Fruit fly (Drosophila melanogaster) whole organism, embryonic: ENCODE data around the gene bor.

Experiments used
- Atf-2 ChIP-seq: fragments of 200-800 bp; sonication (Bioruptor generic); optimal IDR thresholded peaks from 2 replicates; lab custom pipeline; 2016; ENCODE audit warnings: missing biosample characterization, missing genetic modification characterization
- Bdp1 ChIP-seq: fragments of 200-800 bp; sonication (Bioruptor generic); optimal IDR thresholded peaks from 3 replicates; lab custom pipeline; 2016; ENCODE audit warnings: missing biosample characterization, missing genetic modification characterization
- CG10209 ChIP-seq: fragments of 200-800 bp; sonication (Bioruptor generic); optimal IDR thresholded peaks from 3 replicates; lab custom pipeline; 2017; ENCODE audit warnings: missing biosample characterization, mild to moderate bottlenecking, missing genetic modification characterization, missing genetic modification reagents
- CG13424 ChIP-seq: fragments of 200-800 bp; sonication (Bioruptor generic); optimal IDR thresholded peaks from 2 replicates; lab custom pipeline; 2019; ENCODE audit warnings: missing biosample characterization, mild to moderate bottlenecking, missing genetic modification characterization, moderate library complexity
- CG15479 ChIP-seq: fragments of 200-800 bp; sonication (Bioruptor generic); optimal IDR thresholded peaks from 3 replicates; lab custom pipeline; 2019; ENCODE audit warnings: missing biosample characterization, mild to moderate bottlenecking, missing genetic modification characterization, moderate library complexity
- CG1603 ChIP-seq: fragments of 200-800 bp; sonication (Bioruptor generic); optimal IDR thresholded peaks from 2 replicates; lab custom pipeline; 2019; ENCODE audit warnings: missing biosample characterization, mild to moderate bottlenecking, missing genetic modification characterization, moderate library complexity
- CG16815 ChIP-seq: fragments of 200-800 bp; sonication (Bioruptor generic); optimal IDR thresholded peaks from 3 replicates; lab custom pipeline; 2017; ENCODE audit warnings: missing biosample characterization, mild to moderate bottlenecking, missing genetic modification characterization
- CG17328 ChIP-seq: fragments of 200-800 bp; sonication (Bioruptor generic); IDR thresholded peaks from 2 replicates; pipeline ENCODE4 v1.3.6; 2022; ENCODE audit warnings: missing biosample characterization, missing genetic modification characterization
- CG17568 ChIP-seq: fragments of 200-800 bp; sonication (Bioruptor generic); optimal IDR thresholded peaks from 2 replicates; lab custom pipeline; 2018; ENCODE audit warnings: missing biosample characterization, mild to moderate bottlenecking, missing genetic modification characterization, moderate library complexity
- CG3838 ChIP-seq: fragments of 200-800 bp; sonication (Bioruptor generic); optimal IDR thresholded peaks from 3 replicates; lab custom pipeline; 2016; ENCODE audit warnings: missing biosample characterization, missing genetic modification characterization
- CG3847 ChIP-seq: fragments of 200-800 bp; sonication (Bioruptor generic); IDR thresholded peaks from 2 replicates; pipeline ENCODE4 v1.3.6; 2022; ENCODE audit warnings: missing biosample characterization, missing genetic modification characterization
- CG6175 ChIP-seq: fragments of 200-800 bp; sonication (Bioruptor generic); IDR thresholded peaks from 3 replicates; pipeline ENCODE4 v1.3.6; 2022; ENCODE audit warnings: missing biosample characterization, missing genetic modification characterization
- CG6689 ChIP-seq: fragments of 200-800 bp; sonication (Bioruptor generic); IDR thresholded peaks from 2 replicates; pipeline ENCODE4 v1.3.6; 2022; ENCODE audit warnings: missing biosample characterization, missing genetic modification characterization
- CG7271 ChIP-seq: fragments of 200-800 bp; sonication (Bioruptor generic); optimal IDR thresholded peaks from 2 replicates; lab custom pipeline; 2018; ENCODE audit warnings: missing biosample characterization, mild to moderate bottlenecking, missing genetic modification characterization, moderate library complexity
- CG7372 ChIP-seq: fragments of 200-800 bp; sonication (Bioruptor generic); IDR thresholded peaks from 2 replicates; pipeline ENCODE4 v1.3.6; 2022; ENCODE audit warnings: missing biosample characterization, missing genetic modification characterization
- CG7928 ChIP-seq: fragments of 200-800 bp; sonication (Bioruptor generic); optimal IDR thresholded peaks from 2 replicates; lab custom pipeline; 2017; ENCODE audit warnings: missing biosample characterization, mild to moderate bottlenecking, missing genetic modification characterization
- CG8290 ChIP-seq, 3 experiments: fragments of 200-800 bp; sonication (Bioruptor generic); optimal IDR thresholded peaks; 2 replicates each; lab custom pipeline; 2016 to 2019; ENCODE audit warnings: missing biosample characterization in 3 of 3, missing genetic modification characterization in 3 of 3, mild to moderate bottlenecking in 2 of 3, moderate library complexity in 1 of 3
- CG9727 ChIP-seq: fragments of 200-800 bp; sonication (Bioruptor generic); optimal IDR thresholded peaks from 3 replicates; lab custom pipeline; 2017; ENCODE audit warnings: missing biosample characterization, mild to moderate bottlenecking, missing genetic modification characterization
- CG9876 ChIP-seq: fragments of 200-800 bp; sonication (Bioruptor generic); optimal IDR thresholded peaks from 2 replicates; lab custom pipeline; 2016; ENCODE audit warnings: missing biosample characterization, missing genetic modification characterization
- Dbx ChIP-seq: fragments of 200-800 bp; sonication (Bioruptor generic); IDR thresholded peaks from 3 replicates; pipeline ENCODE4 v1.3.6; 2022; ENCODE audit warnings: missing biosample characterization, missing genetic modification characterization
- Deaf1 ChIP-seq: fragments of 200-800 bp; optimal IDR thresholded peaks from 3 replicates; lab custom pipeline; 2019; ENCODE audit warnings: missing biosample characterization, mild to moderate bottlenecking, missing genetic modification characterization, moderate library complexity
- Dp ChIP-seq: fragments of 200-800 bp; sonication (Bioruptor generic); optimal IDR thresholded peaks from 2 replicates; lab custom pipeline; 2018; ENCODE audit warnings: missing biosample characterization, mild to moderate bottlenecking, missing genetic modification characterization, moderate library complexity
- Dref ChIP-seq: fragments of 200-800 bp; sonication (Bioruptor generic); IDR thresholded peaks from 2 replicates; pipeline ENCODE4 v1.3.6; 2022; ENCODE audit warnings: missing biosample characterization, missing genetic modification characterization
- Fer2 ChIP-seq: fragments of 200-800 bp; sonication (Bioruptor generic); optimal IDR thresholded peaks from 2 replicates; lab custom pipeline; 2018; ENCODE audit warnings: missing biosample characterization, mild to moderate bottlenecking, missing genetic modification characterization, moderate library complexity
- MTF-1 ChIP-seq: fragments of 200-800 bp; sonication (Bioruptor generic); optimal IDR thresholded peaks from 2 replicates; lab custom pipeline; 2018; ENCODE audit warnings: missing biosample characterization, mild to moderate bottlenecking, missing genetic modification characterization, borderline replicate concordance
- Med ChIP-seq: fragments of 200-800 bp; sonication (Bioruptor generic); peaks from one replicate; lab custom pipeline; 2016; ENCODE audit warnings: missing biosample characterization, missing genetic modification characterization, mild to moderate bottlenecking, inconsistent platforms, moderate library complexity
- Pdp1 ChIP-seq, 2 experiments: fragments of 200-800 bp; sonication (Bioruptor generic); optimal IDR thresholded peaks; 3 replicates each; lab custom pipeline; 2016; ENCODE audit warnings: missing biosample characterization in 2 of 2, missing genetic modification characterization in 2 of 2, mild to moderate bottlenecking in 1 of 2, moderate library complexity in 1 of 2
- Tbp ChIP-seq: fragments of >200 bp; optimal IDR thresholded peaks from 2 replicates; lab custom pipeline; 2018; ENCODE audit warnings: missing biosample characterization, missing genetic modification characterization
- Trl ChIP-seq, 3 experiments: fragments of >200 bp in 2 of 3; fragments of 200-800 bp in 1 of 3; sonication (Bioruptor generic) in 1 of 3; optimal IDR thresholded peaks; 2 replicates in 1 of 3; 3 replicates in 2 of 3; lab custom pipeline; 2016 to 2017; ENCODE audit warnings: missing biosample characterization in 1 of 3, missing genetic modification characterization in 1 of 3
- aop ChIP-seq: fragments of 200-800 bp; sonication (Bioruptor generic); IDR thresholded peaks from 2 replicates; pipeline ENCODE4 v1.3.6; 2022; ENCODE audit warnings: missing biosample characterization, missing genetic modification characterization
- ara ChIP-seq: fragments of 200-800 bp; sonication (Bioruptor generic); IDR thresholded peaks from 2 replicates; pipeline ENCODE4 v1.3.6; 2022; ENCODE audit warnings: missing biosample characterization, missing genetic modification characterization
- az2 ChIP-seq: fragments of 200-800 bp; sonication (Bioruptor generic); optimal IDR thresholded peaks from 3 replicates; lab custom pipeline; 2016; ENCODE audit warnings: missing biosample characterization, missing genetic modification characterization
- dimm ChIP-seq: fragments of 200-800 bp; sonication (Bioruptor generic); IDR thresholded peaks from 2 replicates; pipeline ENCODE4 v1.3.6; 2022; ENCODE audit warnings: missing biosample characterization, missing genetic modification characterization
- dmrt99B ChIP-seq: fragments of 200-800 bp; sonication (Bioruptor generic); optimal IDR thresholded peaks from 2 replicates; lab custom pipeline; 2018; ENCODE audit warnings: missing biosample characterization, mild to moderate bottlenecking, missing genetic modification characterization, moderate library complexity
- fd3F ChIP-seq: fragments of 200-800 bp; sonication (Bioruptor generic); optimal IDR thresholded peaks from 2 replicates; lab custom pipeline; 2018; ENCODE audit warnings: missing biosample characterization, mild to moderate bottlenecking, missing genetic modification characterization, moderate library complexity
- maf-S ChIP-seq: fragments of 200-800 bp; sonication (Bioruptor generic); optimal IDR thresholded peaks from 2 replicates; lab custom pipeline; 2016; ENCODE audit warnings: missing biosample characterization, missing genetic modification characterization
- pan ChIP-seq, 4 experiments: fragments of >200 bp in 3 of 4; fragments of 200-800 bp in 1 of 4; sonication (Bioruptor generic) in 1 of 4; optimal IDR thresholded peaks in 3 of 4; IDR thresholded peaks in 1 of 4; 2 replicates each; pipeline versions ENCODE4 v1.3.6 to Lab custom; 2017 to 2022; ENCODE audit warnings: missing biosample characterization in 2 of 4, missing genetic modification characterization in 2 of 4, mixed read lengths in 1 of 4
- pho ChIP-seq: fragments of 200-800 bp; sonication (Bioruptor generic); optimal IDR thresholded peaks from 2 replicates; lab custom pipeline; 2016; ENCODE audit warnings: missing biosample characterization, missing genetic modification characterization
- sd ChIP-seq: fragments of 200-800 bp; sonication (Bioruptor generic); optimal IDR thresholded peaks from 3 replicates; lab custom pipeline; 2018; ENCODE audit warnings: missing biosample characterization, mild to moderate bottlenecking, missing genetic modification characterization, moderate library complexity
- sug ChIP-seq: fragments of 200-800 bp; optimal IDR thresholded peaks from 2 replicates; lab custom pipeline; 2019; ENCODE audit warnings: missing biosample characterization, mild to moderate bottlenecking, missing genetic modification characterization, moderate library complexity
- trem ChIP-seq: fragments of 200-800 bp; optimal IDR thresholded peaks from 3 replicates; lab custom pipeline; 2019; ENCODE audit warnings: missing biosample characterization, mild to moderate bottlenecking, missing genetic modification characterization, moderate library complexity
- twi ChIP-seq: fragments of 200-800 bp; optimal IDR thresholded peaks from 2 replicates; lab custom pipeline; 2019; ENCODE audit warnings: missing biosample characterization, mild to moderate bottlenecking, missing genetic modification characterization, moderate library complexity
- vfl ChIP-seq: fragments of 200-800 bp; sonication (Bioruptor generic); optimal IDR thresholded peaks from 2 replicates; lab custom pipeline; 2016; ENCODE audit warnings: missing biosample characterization, missing genetic modification characterization
- zen ChIP-seq: fragments of 200-800 bp; sonication (Bioruptor generic); optimal IDR thresholded peaks from 3 replicates; lab custom pipeline; 2018; ENCODE audit warnings: missing biosample characterization, mild to moderate bottlenecking, missing genetic modification characterization, moderate library complexity
- zf30C ChIP-seq: fragments of 200-800 bp; sonication (Bioruptor generic); optimal IDR thresholded peaks from 3 replicates; lab custom pipeline; 2018; ENCODE audit warnings: missing biosample characterization, mild to moderate bottlenecking, missing genetic modification characterization

Gene bor

dm6 chr3R:16309302-16310080, 45.6 kb upstream of the bor start (continued):
- TF ChIP-seq Dbx (GFP tag; lab: Robert Waterston, UW): no peak; the same call in 2 of the 3 replicates
- no peak for TF ChIP-seq zf30C (GFP tag; lab: Kevin White, UChicago)
- TF ChIP-seq twi (tag; lab: Kevin White, UChicago): no peak
- TF ChIP-seq fd3F: no peak
- peak; percentile 35; the same call in 1 of the 3 replicates for TF ChIP-seq CG6175 (GFP tag; lab: Robert Waterston, UW)
- TF ChIP-seq MTF-1 (GFP tag; lab: Kevin White, UChicago): no peak
- no peak for TF ChIP-seq zen (tag; lab: Kevin White, UChicago)
- TF ChIP-seq Tbp: no peak
- no peak for TF ChIP-seq CG10209 (GFP tag; lab: Kevin White, UChicago)
- no peak for TF ChIP-seq CG17568 (GFP tag; lab: Kevin White, UChicago)

- TF ChIP-seq Med (GFP tag; lab: Kevin White, UChicago) (peak; percentile 28), CG7372 (GFP tag; lab: Robert Waterston, UW) (no peak), pan (optimal IDR thresholded peaks at IDR 0.05; lab: Kevin White, UChicago) (no peak), pan (GFP tag; optimal IDR thresholded peaks at IDR 0.05 in 1 of 2, IDR thresholded peaks at IDR 0.05 in 1 of 2) (no peak), CG7928 (no peak), CG9876 (GFP tag; lab: Kevin White, UChicago) (no peak), maf-S (GFP tag; lab: Kevin White, UChicago) (no peak), az2 (GFP tag; lab: Kevin White, UChicago) (no peak), Bdp1 (GFP tag; lab: Kevin White, UChicago) (no peak), dmrt99B (tag; lab: Kevin White, UChicago) (no peak), CG17328 (GFP tag; lab: Robert Waterston, UW) (no peak), Pdp1 (GFP tag; optimal IDR thresholded peaks at IDR 0.05; lab: Kevin White, UChicago) (peak in 1 of 2 experiments; percentile 54), Atf-2 (GFP tag; lab: Kevin White, UChicago) (no peak), CG9727 (no peak), CG15479 (peak; percentile 0), CG3847 (GFP tag; lab: Robert Waterston, UW) (no peak), vfl (GFP tag; lab: Kevin White, UChicago) (no peak), CG7271 (tag; lab: Kevin White, UChicago) (no peak), ara (GFP tag; lab: Robert Waterston, UW) (no peak), pho (GFP tag; lab: Kevin White, UChicago) (no peak), aop (no peak), dimm (GFP tag; lab: Robert Waterston, UW) (no peak), sd (tag; lab: Kevin White, UChicago) (peak; percentile 44)
These were observed 44.1 kb upstream of the bor start for dm6 chr3R:16308057-16308456.

DNA sequence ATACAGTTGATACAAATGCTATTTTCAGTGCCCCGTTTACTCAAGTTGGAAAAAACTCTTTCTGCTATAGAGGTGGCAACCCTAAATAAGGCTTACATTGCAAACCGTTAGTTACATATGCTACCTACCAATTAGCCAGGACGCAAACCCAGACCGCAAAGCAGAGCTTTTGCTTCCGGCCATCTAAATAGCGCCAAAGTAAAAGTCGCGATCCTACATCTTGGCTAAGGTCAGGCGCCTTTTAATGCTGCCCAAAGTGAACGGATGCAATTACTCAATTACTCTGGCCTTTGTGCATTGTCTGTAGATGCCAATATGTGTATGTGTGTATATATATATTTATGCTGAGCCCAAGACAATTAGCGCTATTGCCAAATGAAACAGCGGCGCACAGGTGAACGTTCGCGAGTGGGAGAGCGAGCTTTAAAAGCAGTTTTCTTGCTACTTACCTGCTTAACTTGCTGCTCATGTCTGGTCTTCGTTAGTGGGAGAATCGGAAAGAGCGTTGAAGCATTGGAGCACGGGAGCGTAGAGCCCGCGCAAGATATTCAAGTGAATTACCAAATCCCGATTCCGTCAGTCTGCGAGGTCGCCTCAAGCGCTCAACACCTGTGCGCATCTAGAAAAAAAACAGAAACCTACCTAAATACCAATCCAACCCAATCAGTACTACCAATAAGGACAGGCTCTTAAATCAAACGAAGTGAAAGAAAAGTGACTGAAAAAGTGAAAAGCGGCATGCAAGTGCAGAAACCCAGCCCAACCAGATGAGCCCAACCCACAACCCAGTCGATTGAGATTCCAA, 41.5 kb upstream of the bor start, which contains the start of gene Zip89B:
TSS of gene Zip89B (plus strand) at position 574 of the 805 bp plus-strand sequence.
- TF ChIP-seq CG3838 (no peak), CG16815 (GFP tag; lab: Kevin White, UChicago) (no peak), Trl (optimal IDR thresholded peaks at IDR 0.05; lab: Kevin White, UChicago) (peak; percentile 56 to 81), Trl (GFP tag; optimal IDR thresholded peaks at IDR 0.05; lab: Kevin White, UChicago) (no peak), CG8290 (GFP tag; optimal IDR thresholded peaks at IDR 0.05; lab: Kevin White, UChicago) (peak; percentile 10), CG8290 (tag; optimal IDR thresholded peaks at IDR 0.05; lab: Kevin White, UChicago) (peak in 1 of 2 experiments; percentile 76), Dref (GFP tag; lab: Robert Waterston, UW) (no peak), Deaf1 (peak; percentile 1), CG13424 (tag; lab: Kevin White, UChicago) (peak; percentile 3), Fer2 (tag; lab: Kevin White, UChicago) (no peak), Dp (GFP tag; lab: Kevin White, UChicago) (peak; percentile 41), CG6689 (GFP tag; lab: Robert Waterston, UW) (peak; percentile 13; the same call in 1 of the 2 replicates), trem (tag; lab: Kevin White, UChicago) (no peak), CG1603 (tag; lab: Kevin White, UChicago) (peak; percentile 34), sug (tag; lab: Kevin White, UChicago) (peak; percentile 6)
